Fruit fly (Drosophila melanogaster) whole organism, embryonic: Measurements from ENCODE around the gene CG7564.
A peak's percentile ranks its signal among the peaks of the same experiment; 100 is the strongest.

Experiments used
- Abd-B ChIP-seq: fragments of 200-800 bp; sonication (Bioruptor generic); optimal IDR thresholded peaks from 2 replicates; lab custom pipeline; 2018; ENCODE audit warnings: missing biosample characterization, mild to moderate bottlenecking, missing genetic modification characterization, moderate library complexity
- Atf-2 ChIP-seq: fragments of 200-800 bp; sonication (Bioruptor generic); optimal IDR thresholded peaks from 2 replicates; lab custom pipeline; 2016; ENCODE audit warnings: missing biosample characterization, missing genetic modification characterization
- Atf6 ChIP-seq: fragments of 200-800 bp; sonication (Bioruptor generic); IDR thresholded peaks from 2 replicates; pipeline ENCODE4 v1.3.6; 2022; ENCODE audit warnings: missing biosample characterization, missing genetic modification characterization
- BtbVII ChIP-seq: fragments of 200-800 bp; sonication (Bioruptor generic); optimal IDR thresholded peaks from 3 replicates; lab custom pipeline; 2017; ENCODE audit warnings: missing biosample characterization, mild to moderate bottlenecking, missing genetic modification characterization
- CG10209 ChIP-seq: fragments of 200-800 bp; sonication (Bioruptor generic); optimal IDR thresholded peaks from 3 replicates; lab custom pipeline; 2017; ENCODE audit warnings: missing biosample characterization, mild to moderate bottlenecking, missing genetic modification characterization, missing genetic modification reagents
- CG11247 ChIP-seq: fragments of 200-800 bp; sonication (Bioruptor generic); IDR thresholded peaks from 2 replicates; pipeline ENCODE4 v1.3.6; 2022; ENCODE audit warnings: missing biosample characterization, missing genetic modification characterization
- CG11398 ChIP-seq: fragments of 200-800 bp; sonication (Bioruptor generic); optimal IDR thresholded peaks from 2 replicates; lab custom pipeline; 2016; ENCODE audit warnings: missing biosample characterization, missing genetic modification characterization
- CG11504 ChIP-seq: fragments of 200-800 bp; sonication (Bioruptor generic); optimal IDR thresholded peaks from 3 replicates; lab custom pipeline; 2019; ENCODE audit warnings: missing biosample characterization, mild to moderate bottlenecking, missing genetic modification characterization, moderate library complexity
- CG12942 ChIP-seq: fragments of 200-800 bp; sonication (Bioruptor generic); optimal IDR thresholded peaks from 3 replicates; lab custom pipeline; 2016; ENCODE audit warnings: missing biosample characterization, missing genetic modification characterization
- CG14014 ChIP-seq: fragments of 200-800 bp; sonication (Bioruptor generic); IDR thresholded peaks from 2 replicates; pipeline ENCODE4 v1.3.6; 2022; ENCODE audit warnings: missing biosample characterization, missing genetic modification characterization
- CG1602 ChIP-seq: fragments of 200-800 bp; sonication (Bioruptor generic); optimal IDR thresholded peaks from 3 replicates; lab custom pipeline; 2016; ENCODE audit warnings: missing biosample characterization, missing genetic modification characterization
- CG16815 ChIP-seq: fragments of 200-800 bp; sonication (Bioruptor generic); optimal IDR thresholded peaks from 3 replicates; lab custom pipeline; 2017; ENCODE audit warnings: missing biosample characterization, mild to moderate bottlenecking, missing genetic modification characterization
- CG18262 ChIP-seq: fragments of 200-800 bp; optimal IDR thresholded peaks from 3 replicates; lab custom pipeline; 2019; ENCODE audit warnings: missing biosample characterization, mild to moderate bottlenecking, missing genetic modification characterization, moderate library complexity
- CG31441 ChIP-seq: fragments of 200-800 bp; sonication (Bioruptor generic); IDR thresholded peaks from 2 replicates; pipeline ENCODE4 v1.3.6; 2022; ENCODE audit warnings: missing biosample characterization, missing genetic modification characterization
- CG32532 ChIP-seq: fragments of 200-800 bp; sonication (Bioruptor generic); IDR thresholded peaks from 2 replicates; pipeline ENCODE4 v1.3.6; 2022; ENCODE audit warnings: missing biosample characterization, missing genetic modification characterization
- CG4282 ChIP-seq: fragments of 200-800 bp; sonication (Bioruptor generic); optimal IDR thresholded peaks from 2 replicates; lab custom pipeline; 2016; ENCODE audit warnings: missing biosample characterization, missing genetic modification characterization
- CG6683 ChIP-seq: fragments of 200-800 bp; sonication (Bioruptor generic); optimal IDR thresholded peaks from 2 replicates; lab custom pipeline; 2017; ENCODE audit warnings: missing biosample characterization, mild to moderate bottlenecking, missing genetic modification characterization, missing genetic modification reagents
- CG7372 ChIP-seq: fragments of 200-800 bp; sonication (Bioruptor generic); IDR thresholded peaks from 2 replicates; pipeline ENCODE4 v1.3.6; 2022; ENCODE audit warnings: missing biosample characterization, missing genetic modification characterization
- CG7839 ChIP-seq: fragments of 200-800 bp; sonication (Bioruptor generic); optimal IDR thresholded peaks from 3 replicates; lab custom pipeline; 2018; ENCODE audit warnings: missing biosample characterization, mild to moderate bottlenecking, missing genetic modification characterization, moderate library complexity
- CG8388 ChIP-seq: fragments of 200-800 bp; sonication (Bioruptor generic); optimal IDR thresholded peaks from 2 replicates; lab custom pipeline; 2019; ENCODE audit warnings: missing biosample characterization, mild to moderate bottlenecking, missing genetic modification characterization, moderate library complexity
- CkIIα-i1 ChIP-seq: fragments of 200-800 bp; sonication (Bioruptor generic); IDR thresholded peaks from 2 replicates; pipeline ENCODE4 v1.3.6; 2022; ENCODE audit warnings: missing biosample characterization, missing genetic modification characterization
- CoRest ChIP-seq: fragments of 200-800 bp; sonication (Bioruptor generic); optimal IDR thresholded peaks from 3 replicates; lab custom pipeline; 2018; ENCODE audit warnings: missing biosample characterization, mild to moderate bottlenecking, missing genetic modification characterization, moderate library complexity
- Ets65A ChIP-seq: fragments of 200-800 bp; sonication (Bioruptor generic); peaks from one replicate; lab custom pipeline; 2016; ENCODE audit warnings: missing biosample characterization, missing genetic modification characterization
- H15 ChIP-seq: fragments of 200-800 bp; sonication (Bioruptor generic); IDR thresholded peaks from 3 replicates; pipeline ENCODE4 v1.3.6; 2022; ENCODE audit warnings: missing biosample characterization, missing genetic modification characterization
- HLH4C ChIP-seq: fragments of 200-800 bp; sonication (Bioruptor generic); IDR thresholded peaks from 3 replicates; pipeline ENCODE4 v1.3.6; 2022; ENCODE audit warnings: missing biosample characterization, missing genetic modification characterization; ENCODE audit not compliant: partially characterized antibody
- Jarid2 ChIP-seq: fragments of 200-800 bp; sonication (Bioruptor generic); optimal IDR thresholded peaks from 3 replicates; lab custom pipeline; 2017; ENCODE audit warnings: mild to moderate bottlenecking, missing biosample characterization, missing genetic modification reagents, missing genetic modification characterization
- MBD-R2 ChIP-seq: fragments of 200-800 bp; sonication (Bioruptor generic); IDR thresholded peaks from 2 replicates; pipeline ENCODE4 v1.3.6; 2022; ENCODE audit warnings: missing biosample characterization, missing genetic modification characterization
- Mrtf ChIP-seq: fragments of 200-800 bp; sonication (Bioruptor generic); IDR thresholded peaks from 3 replicates; pipeline ENCODE4 v1.3.6; 2022; ENCODE audit warnings: missing biosample characterization, missing genetic modification characterization
- NC2α ChIP-seq: fragments of 200-800 bp; sonication (Bioruptor generic); optimal IDR thresholded peaks from 2 replicates; lab custom pipeline; 2016; ENCODE audit warnings: missing biosample characterization, missing genetic modification characterization
- Six4 ChIP-seq: fragments of 200-800 bp; sonication (Bioruptor generic); optimal IDR thresholded peaks from 2 replicates; lab custom pipeline; 2016; ENCODE audit warnings: missing biosample characterization, missing genetic modification characterization
- Usf ChIP-seq: fragments of 200-800 bp; sonication (Bioruptor generic); optimal IDR thresholded peaks from 2 replicates; lab custom pipeline; 2017; ENCODE audit warnings: missing genotype, missing biosample characterization, missing genetic modification characterization
- amos ChIP-seq: fragments of 200-800 bp; sonication (Bioruptor generic); IDR thresholded peaks from 2 replicates; pipeline ENCODE4 v1.3.6; 2022; ENCODE audit warnings: missing biosample characterization, missing genetic modification characterization; ENCODE audit not compliant: partially characterized antibody
- ase ChIP-seq: fragments of 200-800 bp; sonication (Bioruptor generic); IDR thresholded peaks from 3 replicates; pipeline ENCODE4 v1.3.6; 2022; ENCODE audit warnings: missing biosample characterization, missing genetic modification characterization
- btn ChIP-seq: fragments of 200-800 bp; sonication (Bioruptor generic); optimal IDR thresholded peaks from 2 replicates; lab custom pipeline; 2016; ENCODE audit warnings: missing biosample characterization, missing genetic modification characterization
- crc ChIP-seq: fragments of 200-800 bp; sonication (Bioruptor generic); optimal IDR thresholded peaks from 2 replicates; lab custom pipeline; 2016; ENCODE audit warnings: missing biosample characterization, missing genetic modification characterization
- crol ChIP-seq: fragments of 200-800 bp; sonication (Bioruptor generic); IDR thresholded peaks from 2 replicates; pipeline ENCODE4 v1.3.6; 2022; ENCODE audit warnings: missing biosample characterization, missing genetic modification characterization
- danr ChIP-seq: fragments of 200-800 bp; sonication (Bioruptor generic); IDR thresholded peaks from 2 replicates; pipeline ENCODE4 v1.3.6; 2022; ENCODE audit warnings: missing biosample characterization, missing genetic modification characterization
- dmrt99B ChIP-seq: fragments of 200-800 bp; sonication (Bioruptor generic); optimal IDR thresholded peaks from 2 replicates; lab custom pipeline; 2018; ENCODE audit warnings: missing biosample characterization, mild to moderate bottlenecking, missing genetic modification characterization, moderate library complexity
- fd3F ChIP-seq: fragments of 200-800 bp; sonication (Bioruptor generic); optimal IDR thresholded peaks from 2 replicates; lab custom pipeline; 2018; ENCODE audit warnings: missing biosample characterization, mild to moderate bottlenecking, missing genetic modification characterization, moderate library complexity
- hbn ChIP-seq: fragments of 200-800 bp; sonication (Bioruptor generic); IDR thresholded peaks from 2 replicates; pipeline ENCODE4 v1.3.6; 2022; ENCODE audit warnings: missing biosample characterization, missing genetic modification characterization; ENCODE audit not compliant: partially characterized antibody
- insv ChIP-seq, 2 experiments: fragments of 200-800 bp; sonication (Bioruptor generic); optimal IDR thresholded peaks; 3 replicates each; lab custom pipeline; 2016 to 2018; ENCODE audit warnings: missing biosample characterization in 2 of 2, missing genetic modification characterization in 2 of 2
- kah ChIP-seq: fragments of 200-800 bp; sonication (Bioruptor generic); optimal IDR thresholded peaks from 2 replicates; lab custom pipeline; 2018; ENCODE audit warnings: missing biosample characterization, mild to moderate bottlenecking, missing genetic modification characterization
- nmo ChIP-seq: fragments of 200-800 bp; sonication (Bioruptor generic); optimal IDR thresholded peaks from 2 replicates; lab custom pipeline; 2018; ENCODE audit warnings: missing biosample characterization, mild to moderate bottlenecking, missing genetic modification characterization, moderate library complexity
- psq ChIP-seq: fragments of 200-800 bp; sonication (Bioruptor generic); optimal IDR thresholded peaks from 2 replicates; lab custom pipeline; 2017; ENCODE audit warnings: missing biosample characterization, missing genetic modification characterization
- tna ChIP-seq: fragments of 200-800 bp; sonication (Bioruptor generic); IDR thresholded peaks from 2 replicates; pipeline ENCODE4 v1.3.6; 2022; ENCODE audit warnings: missing biosample characterization, missing genetic modification characterization; ENCODE audit not compliant: partially characterized antibody
- trh ChIP-seq: fragments of 200-800 bp; sonication (Bioruptor generic); optimal IDR thresholded peaks from 2 replicates; lab custom pipeline; 2016; ENCODE audit warnings: missing biosample characterization, missing genetic modification characterization
- tup ChIP-seq: fragments of 200-800 bp; sonication (Bioruptor generic); optimal IDR thresholded peaks from 2 replicates; lab custom pipeline; 2016; ENCODE audit warnings: missing biosample characterization, mild to moderate bottlenecking, missing genetic modification characterization, moderate library complexity
- usp ChIP-seq: fragments of >200 bp; optimal IDR thresholded peaks from 2 replicates; lab custom pipeline; 2017; ENCODE audit warnings: missing biosample characterization, missing genetic modification characterization
- vfl ChIP-seq: fragments of 200-800 bp; sonication (Bioruptor generic); optimal IDR thresholded peaks from 2 replicates; lab custom pipeline; 2016; ENCODE audit warnings: missing biosample characterization, missing genetic modification characterization

CG7564 gene

dm6 chr3L:17566335-17567242 lies 52.5 kb downstream of the CG7564 start (continued):
- peak; percentile 79 for TF ChIP-seq Abd-B (GFP tag; lab: Kevin White, UChicago)
- peak; percentile 22 for TF ChIP-seq psq (GFP tag; lab: Kevin White, UChicago)
- no peak for TF ChIP-seq CG11398 (GFP tag; lab: Kevin White, UChicago)
- TF ChIP-seq CoRest = peak; percentile 88
- peak; percentile 19 for TF ChIP-seq crol (GFP tag; lab: Robert Waterston, UW)
- no peak for TF ChIP-seq Usf (GFP tag; lab: Kevin White, UChicago)
- peak; percentile 61; the same call in 1 of the 2 replicates for TF ChIP-seq CG14014 (GFP tag; lab: Robert Waterston, UW)
- TF ChIP-seq CkIIα-i1 (GFP tag; lab: Robert Waterston, UW) = no peak
- peak; percentile 80 for TF ChIP-seq ase (GFP tag; lab: Robert Waterston, UW)
- TF ChIP-seq danr (GFP tag; lab: Robert Waterston, UW) = peak; percentile 53; the same call in 1 of the 2 replicates
- TF ChIP-seq CG1602 (GFP tag; lab: Kevin White, UChicago) = peak; percentile 72
- TF ChIP-seq BtbVII (GFP tag; lab: Kevin White, UChicago) = peak; percentile 59
- TF ChIP-seq CG8388 (GFP tag; lab: Kevin White, UChicago) = peak; percentile 79
- TF ChIP-seq CG32532 (GFP tag; lab: Robert Waterston, UW) = no peak
- peak; percentile 93 for TF ChIP-seq CG31441
- TF ChIP-seq nmo (GFP tag; lab: Kevin White, UChicago) = peak; percentile 92
- TF ChIP-seq H15 (GFP tag; lab: Robert Waterston, UW) = peak; percentile 52; the same call in 2 of the 3 replicates
- peak; percentile 65 for TF ChIP-seq kah (GFP tag; lab: Kevin White, UChicago)
- peak; percentile 95 for TF ChIP-seq dmrt99B (tag; lab: Kevin White, UChicago)
- peak; percentile 90 for TF ChIP-seq CG18262 (tag; lab: Kevin White, UChicago)
- no peak for TF ChIP-seq NC2α
- peak; percentile 53; the same call in 1 of the 3 replicates for TF ChIP-seq Mrtf
- no peak for TF ChIP-seq CG4282
- no peak for TF ChIP-seq tna (GFP tag; lab: Robert Waterston, UW)
- no peak for TF ChIP-seq hbn
- peak; percentile 46 for TF ChIP-seq CG6683 (GFP tag; lab: Kevin White, UChicago)
- no peak for TF ChIP-seq crc
- TF ChIP-seq Ets65A = peak; percentile 46
- peak; percentile 54 for TF ChIP-seq Jarid2 (GFP tag; lab: Kevin White, UChicago)
- no peak for TF ChIP-seq MBD-R2 (GFP tag; lab: Robert Waterston, UW)
- TF ChIP-seq HLH4C (GFP tag; lab: Robert Waterston, UW) = no peak; the same call in 2 of the 3 replicates
- no peak for TF ChIP-seq CG11247 (GFP tag; lab: Robert Waterston, UW)
- TF ChIP-seq tup = no peak
- TF ChIP-seq CG11504 (tag; lab: Kevin White, UChicago) = peak; percentile 91
- TF ChIP-seq btn (GFP tag; lab: Kevin White, UChicago) = no peak
- TF ChIP-seq amos (GFP tag; lab: Robert Waterston, UW) = no peak
- peak; percentile 33; the same call in 1 of the 2 replicates for TF ChIP-seq Atf6 (GFP tag; lab: Robert Waterston, UW)
- peak; percentile 20 for TF ChIP-seq CG16815 (GFP tag; lab: Kevin White, UChicago)
- TF ChIP-seq fd3F (GFP tag; lab: Kevin White, UChicago) = peak; percentile 30
- TF ChIP-seq Six4 (GFP tag; lab: Kevin White, UChicago) = peak; percentile 65
- peak; percentile 22 for TF ChIP-seq trh (GFP tag; lab: Kevin White, UChicago)
- TF ChIP-seq CG12942 (GFP tag; lab: Kevin White, UChicago) = peak; percentile 52
- TF ChIP-seq usp (GFP tag; lab: Kevin White, UChicago) = no peak
- TF ChIP-seq CG7839 = peak; percentile 85
- TF ChIP-seq Atf-2 (GFP tag; lab: Kevin White, UChicago) = no peak
- TF ChIP-seq insv (GFP tag; optimal IDR thresholded peaks at IDR 0.05; lab: Kevin White, UChicago) = no peak
- peak; percentile 42; the same call in 1 of the 2 replicates for TF ChIP-seq CG7372
- no peak for TF ChIP-seq vfl (GFP tag; lab: Kevin White, UChicago)
- peak; percentile 78 for TF ChIP-seq CG10209 (GFP tag; lab: Kevin White, UChicago)
